Worm (Caenorhabditis elegans) whole organism, L3 larva: Measurements from ENCODE around the gene hpr-9.

Experiments
- aly-2 ChIP-seq: fragments of 150-350 bp; optimal IDR thresholded peaks from 2 replicates; lab custom pipeline; 2014; ENCODE audit warnings: missing biosample characterization, missing genetic modification characterization
- ama-1 ChIP-seq: fragments of 150-350 bp; optimal IDR thresholded peaks from 2 replicates; lab custom pipeline; 2018
- ceh-16 ChIP-seq: sonication (generic microtip); optimal IDR thresholded peaks from 2 replicates; lab custom pipeline; 2017; ENCODE audit warnings: missing biosample characterization, missing genetic modification characterization
- ceh-28 ChIP-seq: fragments of 150-350 bp; optimal IDR thresholded peaks from 2 replicates; lab custom pipeline; 2014; ENCODE audit warnings: missing biosample characterization, missing genetic modification reagents, missing genetic modification characterization
- ceh-82 ChIP-seq: fragments of 150-350 bp; optimal IDR thresholded peaks from 2 replicates; lab custom pipeline; 2014; ENCODE audit warnings: missing biosample characterization, missing genetic modification characterization
- ceh-9 ChIP-seq: sonication (generic microtip); optimal IDR thresholded peaks from 2 replicates; lab custom pipeline; 2018; ENCODE audit warnings: missing biosample characterization, missing genetic modification characterization
- egl-27 ChIP-seq: sonication (generic microtip); optimal IDR thresholded peaks from 4 replicates; lab custom pipeline; 2017; ENCODE audit warnings: missing biosample characterization, missing genetic modification reagents, missing genetic modification characterization
- egl-5 ChIP-seq: fragments of 150-350 bp; optimal IDR thresholded peaks from 2 replicates; lab custom pipeline; 2017; ENCODE audit warnings: missing biosample characterization, missing genetic modification reagents, missing genetic modification characterization, inconsistent platforms
- elt-2 ChIP-seq: sonication (generic microtip); optimal IDR thresholded peaks from 2 replicates; lab custom pipeline; 2016; ENCODE audit warnings: missing genetic modification reagents, mild to moderate bottlenecking, missing genetic modification characterization, missing compliant biosample characterization
- elt-3 ChIP-seq, 3 experiments: fragments of 150-350 bp in 1 of 3; sonication (generic microtip) in 2 of 3; optimal IDR thresholded peaks; 2 replicates in 2 of 3; 4 replicates in 1 of 3; lab custom pipeline; 2014 to 2017; ENCODE audit warnings: missing biosample characterization in 3 of 3, missing genetic modification characterization in 3 of 3
- eor-1 ChIP-seq, 2 experiments: fragments of 150-350 bp; optimal IDR thresholded peaks; 2 replicates each; lab custom pipeline; 2014 to 2018; ENCODE audit warnings: missing biosample characterization in 2 of 2, missing genetic modification characterization in 2 of 2
- fkh-2 ChIP-seq: fragments of 150-350 bp; optimal IDR thresholded peaks from 2 replicates; lab custom pipeline; 2014; ENCODE audit warnings: missing biosample characterization, missing genetic modification reagents, missing genetic modification characterization
- hmg-11 ChIP-seq: sonication (generic microtip); optimal IDR thresholded peaks from 2 replicates; lab custom pipeline; 2016; ENCODE audit warnings: missing genetic modification characterization, missing compliant biosample characterization
- jun-1 ChIP-seq: fragments of 150-350 bp; optimal IDR thresholded peaks from 2 replicates; lab custom pipeline; 2014; ENCODE audit warnings: missing biosample characterization, missing genetic modification reagents, missing genetic modification characterization
- lin-15B ChIP-seq: fragments of 150-350 bp; optimal IDR thresholded peaks from 2 replicates; lab custom pipeline; 2014; ENCODE audit warnings: missing biosample characterization, missing genetic modification characterization
- lin-39 ChIP-seq: fragments of 150-350 bp; optimal IDR thresholded peaks from 2 replicates; lab custom pipeline; 2018; ENCODE audit warnings: missing biosample characterization, missing genetic modification reagents, missing genetic modification characterization
- lsy-12 ChIP-seq: sonication (generic microtip); optimal IDR thresholded peaks from 2 replicates; lab custom pipeline; 2016; ENCODE audit warnings: mild to moderate bottlenecking, missing genetic modification characterization, missing compliant biosample characterization
- mdl-1 ChIP-seq: fragments of 150-350 bp; optimal IDR thresholded peaks from 2 replicates; lab custom pipeline; 2014; ENCODE audit warnings: missing biosample characterization, missing genetic modification characterization
- mml-1 ChIP-seq: fragments of 150-350 bp; sonication (generic microtip); optimal IDR thresholded peaks from 3 replicates; lab custom pipeline; 2014; ENCODE audit warnings: missing biosample characterization, missing genetic modification characterization
- nfya-1 ChIP-seq: sonication (generic microtip); optimal IDR thresholded peaks from 2 replicates; lab custom pipeline; 2017; ENCODE audit warnings: missing genetic modification characterization, mild to moderate bottlenecking, missing compliant biosample characterization, antibody characterized with exemption, moderate library complexity; ENCODE audit not compliant: insufficient read depth
- nhr-11 ChIP-seq: fragments of 150-350 bp; optimal IDR thresholded peaks from 2 replicates; lab custom pipeline; 2014; ENCODE audit warnings: missing biosample characterization, missing genetic modification characterization
- nhr-12 ChIP-seq: fragments of 150-350 bp; optimal IDR thresholded peaks from 2 replicates; lab custom pipeline; 2014; ENCODE audit warnings: missing biosample characterization, missing genetic modification characterization
- nhr-23 ChIP-seq: fragments of 150-350 bp; optimal IDR thresholded peaks from 2 replicates; lab custom pipeline; 2014; ENCODE audit warnings: missing biosample characterization, missing genetic modification reagents, missing genetic modification characterization
- nhr-237 ChIP-seq: fragments of 150-350 bp; optimal IDR thresholded peaks from 2 replicates; lab custom pipeline; 2014; ENCODE audit warnings: missing biosample characterization, missing genetic modification characterization
- nhr-25 ChIP-seq: sonication (generic microtip); optimal IDR thresholded peaks from 2 replicates; lab custom pipeline; 2017; ENCODE audit warnings: missing biosample characterization, missing genetic modification characterization
- nhr-28 ChIP-seq: fragments of 150-350 bp; optimal IDR thresholded peaks from 2 replicates; lab custom pipeline; 2014; ENCODE audit warnings: missing biosample characterization, missing genetic modification characterization
- nhr-43 ChIP-seq: sonication (generic microtip); optimal IDR thresholded peaks from 2 replicates; lab custom pipeline; 2016; ENCODE audit warnings: mild to moderate bottlenecking, missing genetic modification characterization, missing compliant biosample characterization; ENCODE audit not compliant: poor library complexity, severe bottlenecking
- nhr-67 ChIP-seq: fragments of 150-350 bp; optimal IDR thresholded peaks from 2 replicates; lab custom pipeline; 2014; ENCODE audit warnings: missing biosample characterization, missing genetic modification characterization
- nhr-77 ChIP-seq: fragments of 150-350 bp; optimal IDR thresholded peaks from 2 replicates; lab custom pipeline; 2014; ENCODE audit warnings: missing biosample characterization, missing genetic modification characterization
- pha-4 ChIP-seq: fragments of 150-350 bp; optimal IDR thresholded peaks from 2 replicates; lab custom pipeline; 2014; ENCODE audit warnings: missing biosample characterization, missing genetic modification reagents, missing genetic modification characterization
- snpc-4 ChIP-seq: fragments of 150-350 bp; optimal IDR thresholded peaks from 2 replicates; lab custom pipeline; 2014; ENCODE audit warnings: missing biosample characterization, missing genetic modification characterization
- tbx-2 ChIP-seq: sonication (generic microtip); optimal IDR thresholded peaks from 2 replicates; lab custom pipeline; 2016; ENCODE audit warnings: mild to moderate bottlenecking, missing genetic modification characterization, missing compliant biosample characterization
- unc-39 ChIP-seq: sonication (generic microtip); optimal IDR thresholded peaks from 4 replicates; lab custom pipeline; 2017; ENCODE audit warnings: missing biosample characterization, missing genetic modification characterization
- unc-62 ChIP-seq: fragments of 150-350 bp; sonication (generic microtip); optimal IDR thresholded peaks from 4 replicates; lab custom pipeline; 2014; ENCODE audit warnings: missing biosample characterization, missing genetic modification reagents, missing genetic modification characterization
- zag-1 ChIP-seq: fragments of 150-350 bp; optimal IDR thresholded peaks from 2 replicates; lab custom pipeline; 2014; ENCODE audit warnings: missing biosample characterization, missing genetic modification characterization
- ztf-11 ChIP-seq: fragments of 150-350 bp; optimal IDR thresholded peaks from 2 replicates; lab custom pipeline; 2014; ENCODE audit warnings: missing biosample characterization, missing genetic modification characterization

Gene hpr-9

ce11 chrIII:10652833-10653232 is 31.5 kb downstream of the hpr-9 start:
- TF ChIP-seq ceh-82 (tag; lab: Kevin White, UChicago): no peak

ce11 chrIII:10653479-10653878 is 32.1 kb downstream of the hpr-9 start:
- TF ChIP-seq lin-15B (tag; lab: Kevin White, UChicago) (peak; percentile 13), nhr-237 (tag; lab: Kevin White, UChicago) (no peak)

- TF ChIP-seq egl-27 (tag; lab: Kevin White, UChicago): no peak
- TF ChIP-seq elt-3 (tag; optimal IDR thresholded peaks at IDR 0.05; lab: Kevin White, UChicago): no peak
- no peak for TF ChIP-seq hmg-11 (tag; lab: Kevin White, UChicago)
- TF ChIP-seq aly-2 (tag; lab: Kevin White, UChicago): no peak
- TF ChIP-seq ceh-16: no peak
- TF ChIP-seq ama-1: no peak
- no peak for TF ChIP-seq ceh-82 (tag; lab: Kevin White, UChicago)
- TF ChIP-seq unc-39 (tag; lab: Kevin White, UChicago): no peak
- TF ChIP-seq egl-5 (tag; lab: Kevin White, UChicago): no peak
- TF ChIP-seq fkh-2 (tag; lab: Kevin White, UChicago): no peak
- TF ChIP-seq nhr-11 (tag; lab: Kevin White, UChicago): no peak
- TF ChIP-seq nhr-237 (tag; lab: Kevin White, UChicago): no peak
- TF ChIP-seq nhr-28 (tag; lab: Kevin White, UChicago): no peak
- no peak for TF ChIP-seq snpc-4
- TF ChIP-seq nhr-43: no peak
- TF ChIP-seq tbx-2 (tag; lab: Kevin White, UChicago): no peak
- TF ChIP-seq mdl-1 (tag; lab: Kevin White, UChicago): no peak
- TF ChIP-seq ceh-28: no peak
- TF ChIP-seq unc-62 (GFP tag; lab: Kevin White, UChicago): no peak
- no peak for TF ChIP-seq nhr-23 (tag; lab: Kevin White, UChicago)
These were observed 33.4 kb downstream of the hpr-9 start, which contains the start of gene cnt-2 for ce11 chrIII:10654718-10655117. Gene cnt-2, plus strand, starts transcription at chrIII:10655018.

ce11 chrIII:10656069-10656468 is 34.7 kb downstream of the hpr-9 start:
- TF ChIP-seq ceh-9 (tag; lab: Kevin White, UChicago) (no peak), aly-2 (tag; lab: Kevin White, UChicago) (no peak), elt-2 (tag; lab: Kevin White, UChicago) (peak; percentile 60), nhr-12 (tag; lab: Kevin White, UChicago) (no peak), pha-4 (tag; lab: Kevin White, UChicago) (peak; percentile 17), nhr-77 (no peak)
- TF ChIP-seq, all 47 proteins: peak for 2

ce11 chrIII:10657661-10658060 is 36.3 kb downstream of the hpr-9 start:
- no peak for TF ChIP-seq ztf-11 (tag; lab: Kevin White, UChicago)
- peak; percentile 10 for TF ChIP-seq hmg-11 (tag; lab: Kevin White, UChicago)

- TF ChIP-seq eor-1 (tag; optimal IDR thresholded peaks at IDR 0.05; lab: Kevin White, UChicago): no peak
- peak; percentile 99 for TF ChIP-seq nfya-1
These were observed 37.0 kb downstream of the hpr-9 start for ce11 chrIII:10658394-10658793.

ce11 chrIII:10661292-10661691 is 39.9 kb downstream of the hpr-9 start:
- no peak for TF ChIP-seq nhr-28 (tag; lab: Kevin White, UChicago)
- no peak for TF ChIP-seq mdl-1 (tag; lab: Kevin White, UChicago)
- TF ChIP-seq zag-1 (tag; lab: Kevin White, UChicago): no peak
- TF ChIP-seq lsy-12: no peak
- peak; percentile 8 for TF ChIP-seq nhr-23 (tag; lab: Kevin White, UChicago)
- no peak for TF ChIP-seq elt-3 (tag; optimal IDR thresholded peaks at IDR 0.05; lab: Kevin White, UChicago)
- no peak for TF ChIP-seq tbx-2 (tag; lab: Kevin White, UChicago)
- no peak for TF ChIP-seq ama-1
- peak; percentile 57 for TF ChIP-seq nhr-25 (tag; lab: Kevin White, UChicago)
- no peak for TF ChIP-seq mml-1 (tag; lab: Kevin White, UChicago)
- no peak for TF ChIP-seq jun-1 (tag; lab: Kevin White, UChicago)
- TF ChIP-seq lin-39 (tag; lab: Kevin White, UChicago): peak; percentile 37
- no peak for TF ChIP-seq pha-4 (tag; lab: Kevin White, UChicago)
- no peak for TF ChIP-seq ceh-28
- no peak for TF ChIP-seq nhr-67
- TF ChIP-seq, all 47 proteins: peak for 3
